Fruit fly (Drosophila melanogaster): Measurements from ENCODE around the gene PolH.

PolH gene

dm6 chr3L:21936152-21936551 is 5.5 kb downstream of the PolH start:
- no peak for TF ChIP-seq usp (GFP tag; optimal IDR thresholded peaks at IDR 0.05)
- no peak for TF ChIP-seq EcR (GFP tag; optimal IDR thresholded peaks at IDR 0.05)
- no peak for TF ChIP-seq pan (optimal IDR thresholded peaks at IDR 0.05)
- no peak for TF ChIP-seq psq (optimal IDR thresholded peaks at IDR 0.05)
- TF ChIP-seq Dll (optimal IDR thresholded peaks at IDR 0.05): no peak
- TF ChIP-seq CG8478 (optimal IDR thresholded peaks at IDR 0.05): no peak

dm6 chr3L:21934462-21934861 is 7.2 kb downstream of the PolH start, which contains the start of gene SLC22A:
TSS of gene SLC22A (plus strand) at chr3L:21934704.
- TF ChIP-seq psq (optimal IDR thresholded peaks at IDR 0.05): no peak

- TF ChIP-seq psq (optimal IDR thresholded peaks at IDR 0.05): no peak
- no peak for TF ChIP-seq EcR (GFP tag; optimal IDR thresholded peaks at IDR 0.05)
- TF ChIP-seq CG8478 (optimal IDR thresholded peaks at IDR 0.05): no peak
- TF ChIP-seq pan (optimal IDR thresholded peaks at IDR 0.05): no peak
- no peak for TF ChIP-seq Dll (optimal IDR thresholded peaks at IDR 0.05)
- no peak for TF ChIP-seq usp (GFP tag; optimal IDR thresholded peaks at IDR 0.05)
Observed at dm6 chr3L:21930179-21930578, 11.4 kb downstream of the PolH start.

dm6 chr3L:21918605-21919004 is 23.0 kb downstream of the PolH start:
- no peak for TF ChIP-seq usp (GFP tag; optimal IDR thresholded peaks at IDR 0.05)

- no peak for TF ChIP-seq pan (optimal IDR thresholded peaks at IDR 0.05)
- TF ChIP-seq psq (optimal IDR thresholded peaks at IDR 0.05): no peak
- TF ChIP-seq EcR (GFP tag; optimal IDR thresholded peaks at IDR 0.05): no peak
- TF ChIP-seq usp (GFP tag; optimal IDR thresholded peaks at IDR 0.05): no peak
- TF ChIP-seq CG8478 (optimal IDR thresholded peaks at IDR 0.05): no peak
- TF ChIP-seq Dll (optimal IDR thresholded peaks at IDR 0.05): no peak
Observed at dm6 chr3L:21908860-21909259, 32.8 kb downstream of the PolH start.

- TF ChIP-seq usp (GFP tag; optimal IDR thresholded peaks at IDR 0.05) (no peak), Dll (optimal IDR thresholded peaks at IDR 0.05) (no peak), EcR (GFP tag; optimal IDR thresholded peaks at IDR 0.05) (no peak), pan (optimal IDR thresholded peaks at IDR 0.05) (no peak), CG8478 (optimal IDR thresholded peaks at IDR 0.05) (no peak), psq (optimal IDR thresholded peaks at IDR 0.05) (no peak)
Observed at dm6 chr3L:21899488-21899887, 42.1 kb downstream of the PolH start.

dm6 chr3L:21896217-21896616 is 45.4 kb downstream of the PolH start:
- TF ChIP-seq CG8478 (optimal IDR thresholded peaks at IDR 0.05) (no peak), EcR (GFP tag; optimal IDR thresholded peaks at IDR 0.05) (peak in 1 of 2 experiments; percentile 40), usp (GFP tag; optimal IDR thresholded peaks at IDR 0.05) (no peak), psq (optimal IDR thresholded peaks at IDR 0.05) (no peak)

dm6 chr3L:21894774-21895173 is 46.8 kb downstream of the PolH start:
- TF ChIP-seq Dll (optimal IDR thresholded peaks at IDR 0.05): no peak
- peak; percentile 84 to 98 for TF ChIP-seq EcR (GFP tag; optimal IDR thresholded peaks at IDR 0.05)

dm6 chr3L:21894100-21894499 is 47.5 kb downstream of the PolH start:
- TF ChIP-seq pan (optimal IDR thresholded peaks at IDR 0.05): no peak
- TF ChIP-seq Dll (optimal IDR thresholded peaks at IDR 0.05): no peak
- TF ChIP-seq CG8478 (optimal IDR thresholded peaks at IDR 0.05): no peak
- no peak for TF ChIP-seq EcR (GFP tag; optimal IDR thresholded peaks at IDR 0.05)

dm6 chr3L:21893697-21894099 is 47.9 kb downstream of the PolH start:
- TF ChIP-seq EcR (GFP tag; optimal IDR thresholded peaks at IDR 0.05): peak; percentile 25 to 92
- TF ChIP-seq pan (optimal IDR thresholded peaks at IDR 0.05): no peak

dm6 chr3L:21892699-21893098 is 48.9 kb downstream of the PolH start:
- TF ChIP-seq usp (GFP tag; optimal IDR thresholded peaks at IDR 0.05) (no peak), psq (optimal IDR thresholded peaks at IDR 0.05) (no peak), EcR (GFP tag; optimal IDR thresholded peaks at IDR 0.05) (peak in 1 of 2 experiments; percentile 84)

- no peak for TF ChIP-seq Dll (optimal IDR thresholded peaks at IDR 0.05)
- TF ChIP-seq usp (GFP tag; optimal IDR thresholded peaks at IDR 0.05): no peak
- no peak for TF ChIP-seq EcR (GFP tag; optimal IDR thresholded peaks at IDR 0.05)
- TF ChIP-seq CG8478 (optimal IDR thresholded peaks at IDR 0.05): no peak
- no peak for TF ChIP-seq pan (optimal IDR thresholded peaks at IDR 0.05)
- no peak for TF ChIP-seq psq (optimal IDR thresholded peaks at IDR 0.05)
Observed at dm6 chr3L:21892213-21892612, 49.4 kb downstream of the PolH start.

dm6 chr3L:21891307-21891774 is 50.3 kb downstream of the PolH start:
- no peak for TF ChIP-seq CG8478 (optimal IDR thresholded peaks at IDR 0.05)
- no peak for TF ChIP-seq usp (GFP tag; optimal IDR thresholded peaks at IDR 0.05)
- no peak for TF ChIP-seq psq (optimal IDR thresholded peaks at IDR 0.05)
- peak; percentile 17 to 54 for TF ChIP-seq EcR (GFP tag; optimal IDR thresholded peaks at IDR 0.05)

- peak in 1 of 2 experiments; percentile 27 for TF ChIP-seq EcR (GFP tag; optimal IDR thresholded peaks at IDR 0.05)
- no peak for TF ChIP-seq CG8478 (optimal IDR thresholded peaks at IDR 0.05)
Observed at dm6 chr3L:21889601-21890000, 52.0 kb downstream of the PolH start.

Measured in whole organism.